Worm (Caenorhabditis elegans) whole organism, L2 larva: ENCODE data around the gene stn-2.

Source experiments
- ama-1 ChIP-seq: fragments of 150-350 bp; optimal IDR thresholded peaks from 2 replicates; lab custom pipeline; 2018; ENCODE audit warnings: inconsistent platforms
- ceh-16 ChIP-seq: fragments of 150-350 bp; optimal IDR thresholded peaks from 2 replicates; lab custom pipeline; 2014; ENCODE audit warnings: missing biosample characterization, missing genetic modification characterization
- lin-39 ChIP-seq: fragments of 150-350 bp; optimal IDR thresholded peaks from 2 replicates; lab custom pipeline; 2014; ENCODE audit warnings: missing biosample characterization, missing genetic modification reagents, missing genetic modification characterization
- unc-62 ChIP-seq: fragments of 150-350 bp; optimal IDR thresholded peaks from 2 replicates; lab custom pipeline; 2014; ENCODE audit warnings: missing biosample characterization, missing genetic modification reagents, missing genetic modification characterization
- ztf-1 ChIP-seq: fragments of 200-800 bp; sonication (Bioruptor generic); conservative IDR thresholded peaks from 2 replicates; pipeline ENCODE4 v1.3.6; 2022; ENCODE audit warnings: missing genetic modification characterization, missing compliant biosample characterization

DNA sequence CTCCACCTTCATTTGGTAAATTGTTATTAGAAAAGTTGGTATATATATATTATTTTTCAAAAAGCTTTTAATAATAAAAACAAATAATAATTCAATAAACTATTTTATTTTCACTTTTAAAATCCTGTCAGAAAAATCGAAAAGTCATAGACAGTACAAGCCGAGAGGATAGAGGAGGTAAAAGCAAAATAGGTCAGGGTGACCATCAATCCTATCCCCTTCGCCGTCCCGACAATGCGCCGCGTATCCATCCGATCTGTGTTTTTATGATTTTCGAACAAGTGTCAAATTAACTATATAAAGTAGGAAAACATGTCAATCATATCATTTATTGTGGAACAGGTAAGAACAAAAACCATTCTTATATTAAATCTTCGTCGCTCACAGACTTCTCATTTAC, 15.0 kb downstream of the stn-2 start:
- no peak for TF ChIP-seq unc-62 (GFP tag; lab: Kevin White, UChicago)
- no peak for TF ChIP-seq ama-1
- TF ChIP-seq ceh-16: no peak
- no peak for TF ChIP-seq lin-39
- TF ChIP-seq ztf-1: no peak
